Worm (Caenorhabditis elegans): ENCODE results near the gene rps-2.

- TF ChIP-seq ZK546.5 (tag; optimal IDR thresholded peaks at IDR 0.05) (no peak), zag-1 (tag; optimal IDR thresholded peaks at IDR 0.05) (no peak), ama-1 (optimal IDR thresholded peaks at IDR 0.05) (no peak), fkh-10 (GFP tag; optimal IDR thresholded peaks at IDR 0.05) (no peak), F10B5.3 (tag; optimal IDR thresholded peaks at IDR 0.05) (no peak), lin-15B (tag; optimal IDR thresholded peaks at IDR 0.05) (no peak), dmd-8 (GFP tag; IDR thresholded peaks at IDR 0.05) (no peak)
These were observed 19.5 kb downstream of the rps-2 start for ce11 chrIV:7906643-7907042.
